Fruit fly (Drosophila melanogaster) whole organism, embryonic: ENCODE measurements around the gene CG3342.

ENCODE experiments used
- B-H2 ChIP-seq: fragments of 200-800 bp; sonication (Bioruptor generic); optimal IDR thresholded peaks from 2 replicates; lab custom pipeline; 2018; ENCODE audit warnings: missing biosample characterization, mild to moderate bottlenecking, missing genetic modification characterization
- Bteb2 ChIP-seq: fragments of 200-800 bp; sonication (Bioruptor generic); optimal IDR thresholded peaks from 2 replicates; lab custom pipeline; 2016; ENCODE audit warnings: missing biosample characterization, missing genetic modification characterization
- CG11504 ChIP-seq: fragments of 200-800 bp; sonication (Bioruptor generic); optimal IDR thresholded peaks from 3 replicates; lab custom pipeline; 2019; ENCODE audit warnings: missing biosample characterization, mild to moderate bottlenecking, missing genetic modification characterization, moderate library complexity
- CG11695 ChIP-seq: fragments of 200-800 bp; sonication (Bioruptor generic); IDR thresholded peaks from 3 replicates; pipeline ENCODE4 v1.3.6; 2022; ENCODE audit warnings: missing biosample characterization, missing genetic modification characterization
- CG12104 ChIP-seq: fragments of 200-800 bp; sonication (Bioruptor generic); optimal IDR thresholded peaks from 3 replicates; lab custom pipeline; 2016; ENCODE audit warnings: missing biosample characterization, missing genetic modification characterization
- CG12219 ChIP-seq: fragments of 200-800 bp; sonication (Bioruptor generic); optimal IDR thresholded peaks from 3 replicates; lab custom pipeline; 2018; ENCODE audit warnings: missing biosample characterization, mild to moderate bottlenecking, missing genetic modification characterization
- CG13775 ChIP-seq: fragments of 200-800 bp; sonication (Bioruptor generic); optimal IDR thresholded peaks from 3 replicates; lab custom pipeline; 2017; ENCODE audit warnings: missing biosample characterization, mild to moderate bottlenecking, missing genetic modification characterization
- CG14860 ChIP-seq: fragments of 200-800 bp; sonication (Bioruptor generic); IDR thresholded peaks from 3 replicates; pipeline ENCODE4 v1.3.6; 2022; ENCODE audit warnings: missing biosample characterization, missing genetic modification characterization; ENCODE audit not compliant: partially characterized antibody
- CG16779 ChIP-seq: fragments of 200-800 bp; sonication (Bioruptor generic); IDR thresholded peaks from 2 replicates; pipeline ENCODE4 v1.3.6; 2022; ENCODE audit warnings: missing biosample characterization, missing genetic modification characterization
- CG16813 ChIP-seq: fragments of 200-800 bp; sonication (Bioruptor generic); IDR thresholded peaks from 3 replicates; pipeline ENCODE4 v1.3.6; 2022; ENCODE audit warnings: missing biosample characterization, missing genetic modification characterization; ENCODE audit not compliant: partially characterized antibody
- CG17568 ChIP-seq: fragments of 200-800 bp; sonication (Bioruptor generic); optimal IDR thresholded peaks from 2 replicates; lab custom pipeline; 2018; ENCODE audit warnings: missing biosample characterization, mild to moderate bottlenecking, missing genetic modification characterization, moderate library complexity
- CG30431 ChIP-seq: fragments of 200-800 bp; sonication (Bioruptor generic); optimal IDR thresholded peaks from 2 replicates; lab custom pipeline; 2017; ENCODE audit warnings: missing biosample characterization, missing genetic modification characterization
- CG34224 ChIP-seq: fragments of 200-800 bp; sonication (Bioruptor generic); IDR thresholded peaks from 3 replicates; pipeline ENCODE4 v1.3.6; 2022; ENCODE audit warnings: missing biosample characterization, missing genetic modification characterization; ENCODE audit not compliant: partially characterized antibody
- CG34376 ChIP-seq: fragments of 200-800 bp; sonication (Bioruptor generic); optimal IDR thresholded peaks from 2 replicates; lab custom pipeline; 2018; ENCODE audit warnings: missing biosample characterization, mild to moderate bottlenecking, missing genetic modification characterization
- CG4707 ChIP-seq: fragments of 200-800 bp; sonication (Bioruptor generic); optimal IDR thresholded peaks from 2 replicates; lab custom pipeline; 2018; ENCODE audit warnings: missing biosample characterization, mild to moderate bottlenecking, missing genetic modification characterization, moderate library complexity
- CG6813 ChIP-seq: fragments of 200-800 bp; sonication (Bioruptor generic); optimal IDR thresholded peaks from 2 replicates; lab custom pipeline; 2017; ENCODE audit warnings: missing biosample characterization, missing genetic modification characterization, mild to moderate bottlenecking, moderate library complexity, missing genetic modification reagents
- CG7987 ChIP-seq: fragments of 200-800 bp; sonication (Bioruptor generic); optimal IDR thresholded peaks from 2 replicates; lab custom pipeline; 2018; ENCODE audit warnings: missing biosample characterization, mild to moderate bottlenecking, missing genetic modification characterization, moderate library complexity
- CG9876 ChIP-seq: fragments of 200-800 bp; sonication (Bioruptor generic); optimal IDR thresholded peaks from 2 replicates; lab custom pipeline; 2016; ENCODE audit warnings: missing biosample characterization, missing genetic modification characterization
- Dek ChIP-seq: fragments of 200-800 bp; sonication (Bioruptor generic); optimal IDR thresholded peaks from 3 replicates; lab custom pipeline; 2019; ENCODE audit warnings: missing biosample characterization, mild to moderate bottlenecking, missing genetic modification characterization, moderate library complexity
- Dip3 ChIP-seq: fragments of 200-800 bp; sonication (Bioruptor generic); optimal IDR thresholded peaks from 3 replicates; lab custom pipeline; 2016; ENCODE audit warnings: missing biosample characterization, missing genetic modification characterization
- ERR ChIP-seq: fragments of 200-800 bp; sonication (Bioruptor generic); optimal IDR thresholded peaks from 2 replicates; lab custom pipeline; 2016; ENCODE audit warnings: missing biosample characterization, missing genetic modification characterization
- Fer1 ChIP-seq: fragments of 200-800 bp; sonication (Bioruptor generic); optimal IDR thresholded peaks from 2 replicates; lab custom pipeline; 2017; ENCODE audit warnings: missing biosample characterization, mild to moderate bottlenecking, missing genetic modification characterization
- HLHmδ ChIP-seq: fragments of 200-800 bp; sonication (Bioruptor generic); optimal IDR thresholded peaks from 2 replicates; lab custom pipeline; 2018; ENCODE audit warnings: missing biosample characterization, mild to moderate bottlenecking, missing genetic modification characterization, moderate library complexity
- Hsf ChIP-seq: fragments of 200-800 bp; sonication (Bioruptor generic); optimal IDR thresholded peaks from 3 replicates; lab custom pipeline; 2016; ENCODE audit warnings: missing biosample characterization, missing genetic modification characterization
- MBD-R2 ChIP-seq: fragments of 200-800 bp; sonication (Bioruptor generic); IDR thresholded peaks from 2 replicates; pipeline ENCODE4 v1.3.6; 2022; ENCODE audit warnings: missing biosample characterization, missing genetic modification characterization
- Mad ChIP-seq: fragments of 200-800 bp; sonication (Bioruptor generic); optimal IDR thresholded peaks from 2 replicates; lab custom pipeline; 2016; ENCODE audit warnings: missing biosample characterization, missing genetic modification characterization
- Med ChIP-seq: fragments of 200-800 bp; sonication (Bioruptor generic); peaks from one replicate; lab custom pipeline; 2016; ENCODE audit warnings: missing biosample characterization, missing genetic modification characterization, mild to moderate bottlenecking, inconsistent platforms, moderate library complexity
- NK7.1 ChIP-seq: fragments of 200-800 bp; sonication (Bioruptor generic); optimal IDR thresholded peaks from 3 replicates; lab custom pipeline; 2016; ENCODE audit warnings: missing biosample characterization, missing genetic modification characterization
- Nf-YB ChIP-seq: fragments of 200-800 bp; sonication (Bioruptor generic); optimal IDR thresholded peaks from 3 replicates; lab custom pipeline; 2019; ENCODE audit warnings: missing biosample characterization, mild to moderate bottlenecking, missing genetic modification characterization, moderate library complexity
- Nf-YC ChIP-seq: fragments of 200-800 bp; optimal IDR thresholded peaks from 3 replicates; lab custom pipeline; 2019; ENCODE audit warnings: missing biosample characterization, mild to moderate bottlenecking, missing genetic modification characterization, moderate library complexity
- Ravus ChIP-seq: fragments of 200-800 bp; sonication (Bioruptor generic); IDR thresholded peaks from 2 replicates; pipeline ENCODE4 v1.3.6; 2022; ENCODE audit warnings: missing biosample characterization, missing genetic modification characterization
- Scr ChIP-seq: fragments of 200-800 bp; sonication (Bioruptor generic); IDR thresholded peaks from 2 replicates; pipeline ENCODE4 v1.3.6; 2022; ENCODE audit warnings: missing biosample characterization, missing genetic modification characterization; ENCODE audit not compliant: partially characterized antibody
- YL-1 ChIP-seq: fragments of 200-800 bp; sonication (Bioruptor generic); optimal IDR thresholded peaks from 3 replicates; lab custom pipeline; 2017; ENCODE audit warnings: missing biosample characterization, mild to moderate bottlenecking, missing genetic modification characterization
- amos ChIP-seq: fragments of 200-800 bp; sonication (Bioruptor generic); IDR thresholded peaks from 2 replicates; pipeline ENCODE4 v1.3.6; 2022; ENCODE audit warnings: missing biosample characterization, missing genetic modification characterization; ENCODE audit not compliant: partially characterized antibody
- bcd ChIP-seq: fragments of 200-800 bp; sonication (Bioruptor generic); optimal IDR thresholded peaks from 2 replicates; lab custom pipeline; 2017; ENCODE audit warnings: missing biosample characterization, mild to moderate bottlenecking, missing genetic modification characterization
- chif ChIP-seq, 2 experiments: fragments of 200-800 bp; sonication (Bioruptor generic); optimal IDR thresholded peaks; 3 replicates each; lab custom pipeline; 2016; ENCODE audit warnings: missing biosample characterization in 2 of 2, missing genetic modification characterization in 2 of 2
- fd102C ChIP-seq: fragments of 200-800 bp; sonication (Bioruptor generic); optimal IDR thresholded peaks from 2 replicates; lab custom pipeline; 2018; ENCODE audit warnings: missing biosample characterization, mild to moderate bottlenecking, missing genetic modification characterization, moderate library complexity
- fru ChIP-seq: fragments of >200 bp; optimal IDR thresholded peaks from 2 replicates; lab custom pipeline; 2017
- hb ChIP-seq: fragments of 200-800 bp; sonication (Bioruptor generic); IDR thresholded peaks from 3 replicates; pipeline ENCODE4 v1.3.6; 2022; ENCODE audit warnings: missing biosample characterization, missing genetic modification characterization; ENCODE audit not compliant: partially characterized antibody
- hbn ChIP-seq: fragments of 200-800 bp; sonication (Bioruptor generic); IDR thresholded peaks from 2 replicates; pipeline ENCODE4 v1.3.6; 2022; ENCODE audit warnings: missing biosample characterization, missing genetic modification characterization; ENCODE audit not compliant: partially characterized antibody
- her ChIP-seq: fragments of 200-800 bp; sonication (Bioruptor generic); optimal IDR thresholded peaks from 2 replicates; lab custom pipeline; 2016; ENCODE audit warnings: missing biosample characterization, missing genetic modification characterization
- inv ChIP-seq: fragments of 200-800 bp; sonication (Bioruptor generic); IDR thresholded peaks from 2 replicates; pipeline ENCODE4 v1.3.6; 2022; ENCODE audit warnings: missing biosample characterization, missing genetic modification characterization; ENCODE audit not compliant: partially characterized antibody
- luna ChIP-seq: fragments of 200-800 bp; sonication (Bioruptor generic); optimal IDR thresholded peaks from 2 replicates; lab custom pipeline; 2016; ENCODE audit warnings: missing biosample characterization, missing genetic modification characterization
- nom ChIP-seq: fragments of 200-800 bp; sonication (Bioruptor generic); optimal IDR thresholded peaks from 2 replicates; lab custom pipeline; 2017; ENCODE audit warnings: missing biosample characterization, missing genetic modification characterization, mild to moderate bottlenecking, moderate library complexity, missing genetic modification reagents
- org-1 ChIP-seq: fragments of 200-800 bp; sonication (Bioruptor generic); optimal IDR thresholded peaks from 2 replicates; lab custom pipeline; 2017; ENCODE audit warnings: missing biosample characterization, missing genetic modification characterization
- p53 ChIP-seq: fragments of 200-800 bp; sonication (Bioruptor generic); optimal IDR thresholded peaks from 2 replicates; lab custom pipeline; 2016; ENCODE audit warnings: missing biosample characterization, missing genetic modification characterization
- pfk ChIP-seq: fragments of 200-800 bp; sonication (Bioruptor generic); optimal IDR thresholded peaks from 2 replicates; lab custom pipeline; 2018; ENCODE audit warnings: missing biosample characterization, mild to moderate bottlenecking, missing genetic modification characterization, moderate library complexity
- phol ChIP-seq: fragments of 200-800 bp; sonication (Bioruptor generic); optimal IDR thresholded peaks from 3 replicates; lab custom pipeline; 2018; ENCODE audit warnings: missing biosample characterization, mild to moderate bottlenecking, missing genetic modification characterization, moderate library complexity
- sd ChIP-seq: fragments of 200-800 bp; sonication (Bioruptor generic); optimal IDR thresholded peaks from 3 replicates; lab custom pipeline; 2018; ENCODE audit warnings: missing biosample characterization, mild to moderate bottlenecking, missing genetic modification characterization, moderate library complexity
- tin ChIP-seq: fragments of 200-800 bp; sonication (Bioruptor generic); optimal IDR thresholded peaks from 3 replicates; lab custom pipeline; 2016; ENCODE audit warnings: missing biosample characterization, missing genetic modification characterization

CG3342 gene

DNA sequence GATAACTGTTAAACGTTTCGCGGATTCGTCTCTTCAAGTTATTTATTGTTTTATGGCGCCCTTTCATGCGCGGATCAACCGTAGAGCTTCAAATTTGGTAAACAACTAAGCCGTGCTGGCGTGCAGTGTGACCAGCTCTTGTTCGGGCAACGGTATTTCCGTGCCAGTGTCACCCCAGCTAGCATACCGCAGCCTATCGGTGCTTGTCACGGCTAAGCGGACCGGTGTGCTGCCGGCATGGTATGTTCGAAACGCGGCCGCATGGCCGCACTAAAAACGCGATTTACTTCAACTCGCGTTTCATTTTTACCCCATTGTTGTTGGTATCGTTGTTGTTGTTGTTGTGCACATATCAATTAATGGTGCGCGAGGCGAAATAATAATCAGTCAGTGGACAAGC lies 3.5 kb downstream of the CG3342 start, which contains the start of the genes CG42340 and CG3918 (continued):
- TF ChIP-seq CG14860 (GFP tag; lab: Robert Waterston, UW) (0 out of 3 replicates have a peak, but pooled peaks have one; percentile 42), CG9876 (GFP tag; lab: Kevin White, UChicago) (peak; percentile 28), bcd (GFP tag; lab: Kevin White, UChicago) (peak; percentile 68), Hsf (GFP tag; lab: Kevin White, UChicago) (no peak), chif (GFP tag; optimal IDR thresholded peaks at IDR 0.05; lab: Kevin White, UChicago) (peak; percentile 11 to 35), Nf-YC (tag; lab: Kevin White, UChicago) (peak; percentile 30), Nf-YB (GFP tag; lab: Kevin White, UChicago) (peak; percentile 7), sd (tag; lab: Kevin White, UChicago) (peak; percentile 78), hbn (peak; percentile 50; the same call in 1 of the 2 replicates), CG16813 (GFP tag; lab: Robert Waterston, UW) (peak; percentile 59), CG12104 (GFP tag; lab: Kevin White, UChicago) (no peak), nom (GFP tag; lab: Kevin White, UChicago) (no peak), pfk (GFP tag; lab: Kevin White, UChicago) (peak; percentile 10), CG34224 (GFP tag; lab: Robert Waterston, UW) (0 out of 3 replicates have a peak, but pooled peaks have one; percentile 17), HLHmδ (GFP tag; lab: Kevin White, UChicago) (no peak), Scr (GFP tag; lab: Robert Waterston, UW) (peak; percentile 53), CG11695 (GFP tag; lab: Robert Waterston, UW) (no peak), tin (peak; percentile 16), CG13775 (no peak), Dek (tag; lab: Kevin White, UChicago) (peak; percentile 13), CG16779 (GFP tag; lab: Robert Waterston, UW) (0 out of 2 replicates have a peak, but pooled peaks have one; percentile 53), ERR (GFP tag; lab: Kevin White, UChicago) (no peak), hb (GFP tag; lab: Robert Waterston, UW) (0 out of 3 replicates have a peak, but pooled peaks have one; percentile 28), Dip3 (GFP tag; lab: Kevin White, UChicago) (no peak), CG4707 (no peak), CG11504 (tag; lab: Kevin White, UChicago) (no peak), Bteb2 (no peak), CG30431 (no peak), B-H2 (GFP tag; lab: Kevin White, UChicago) (peak; percentile 36), p53 (peak; percentile 55), CG34376 (GFP tag; lab: Kevin White, UChicago) (no peak), Med (peak; percentile 80), CG12219 (GFP tag; lab: Kevin White, UChicago) (no peak), luna (GFP tag; lab: Kevin White, UChicago) (no peak), YL-1 (GFP tag; lab: Kevin White, UChicago) (peak; percentile 66), inv (GFP tag; lab: Robert Waterston, UW) (peak; percentile 53; the same call in 1 of the 2 replicates), CG6813 (GFP tag; lab: Kevin White, UChicago) (no peak), fru (lab: Kevin White, UChicago) (no peak), Mad (GFP tag; lab: Kevin White, UChicago) (peak; percentile 41), org-1 (no peak), MBD-R2 (GFP tag; lab: Robert Waterston, UW) (peak; percentile 97), fd102C (GFP tag; lab: Kevin White, UChicago) (no peak), CG17568 (GFP tag; lab: Kevin White, UChicago) (no peak), amos (peak; percentile 66), Fer1 (GFP tag; lab: Kevin White, UChicago) (peak; percentile 38), her (GFP tag; lab: Kevin White, UChicago) (peak; percentile 8), Ravus (no peak), NK7.1 (no peak), CG7987 (GFP tag; lab: Kevin White, UChicago) (peak; percentile 50), phol (tag; lab: Kevin White, UChicago) (peak; percentile 67)
